Fruit fly (Drosophila melanogaster): ENCODE measurements around the gene Sec16.

The Sec16 gene

DNA sequence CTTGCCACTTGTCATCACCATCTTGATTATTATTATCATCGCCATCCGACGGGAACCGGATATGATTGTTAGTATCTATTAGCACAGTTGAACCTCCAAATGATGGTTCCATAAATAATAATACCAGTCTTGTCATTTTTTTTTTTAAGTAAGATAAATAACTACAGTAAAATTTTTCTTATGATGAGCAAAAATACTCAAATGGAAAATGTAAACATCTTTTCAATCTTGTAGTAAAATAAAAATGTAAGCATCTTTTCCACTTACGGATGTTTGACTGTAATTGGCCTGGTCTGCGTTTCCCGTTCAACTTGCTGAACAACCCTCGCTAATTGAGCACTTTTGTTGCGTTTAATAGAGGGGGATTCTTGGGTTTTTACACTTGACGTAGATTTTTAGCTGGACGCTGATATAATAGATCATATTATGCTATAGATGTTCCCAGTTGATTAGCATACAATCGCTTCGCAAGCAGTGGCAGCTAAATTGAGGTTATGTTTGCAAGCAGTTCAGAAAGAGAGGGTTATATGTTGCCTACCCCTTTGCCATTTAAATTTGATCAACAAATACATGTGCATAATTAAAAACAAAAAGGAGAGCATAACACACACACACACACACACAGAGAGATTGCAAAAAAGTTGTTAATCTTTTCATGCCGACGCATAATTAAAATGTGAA is 29.9 kb downstream of the Sec16 start (continued):
- TF ChIP-seq unpg (GFP tag; optimal IDR thresholded peaks at IDR 0.05) (peak; percentile 28), sr (GFP tag; IDR thresholded peaks at IDR 0.05) (no peak), CG13287 (GFP tag; IDR thresholded peaks at IDR 0.05; ENCODE audit: partially characterized antibody) (no peak), CG17568 (GFP tag; optimal IDR thresholded peaks at IDR 0.05) (no peak), eve (GFP tag; optimal IDR thresholded peaks at IDR 0.05) (no peak), Vsx1 (GFP tag; optimal IDR thresholded peaks at IDR 0.05) (no peak), CG4730 (GFP tag; IDR thresholded peaks at IDR 0.05) (no peak), CG14667 (GFP tag; IDR thresholded peaks at IDR 0.05) (no peak), vnd (GFP tag; IDR thresholded peaks at IDR 0.05; ENCODE audit: partially characterized antibody) (no peak), btn (GFP tag; optimal IDR thresholded peaks at IDR 0.05) (no peak), CG1792 (GFP tag; optimal IDR thresholded peaks at IDR 0.05) (no peak), CG8089 (GFP tag; optimal IDR thresholded peaks at IDR 0.05) (no peak), sd (tag; optimal IDR thresholded peaks at IDR 0.05) (no peak), Jarid2 (GFP tag; optimal IDR thresholded peaks at IDR 0.05) (no peak), dm (GFP tag; optimal IDR thresholded peaks at IDR 0.05) (no peak), tll (GFP tag; optimal IDR thresholded peaks at IDR 0.05) (no peak), Xrp1 (GFP tag; IDR thresholded peaks at IDR 0.05) (peak; percentile 28; the same call in 1 of the 2 replicates), C15 (GFP tag; IDR thresholded peaks at IDR 0.05) (no peak), CG2678 (tag; optimal IDR thresholded peaks at IDR 0.05) (no peak), aop (GFP tag; IDR thresholded peaks at IDR 0.05) (no peak), CG8290 (GFP tag; optimal IDR thresholded peaks at IDR 0.05) (peak; percentile 31), CG8290 (tag; optimal IDR thresholded peaks at IDR 0.05) (no peak), vfl (GFP tag; optimal IDR thresholded peaks at IDR 0.05) (no peak), mam (GFP tag; optimal IDR thresholded peaks at IDR 0.05) (no peak), crol (GFP tag; IDR thresholded peaks at IDR 0.05) (no peak), tup (GFP tag; optimal IDR thresholded peaks at IDR 0.05) (no peak), bsh (GFP tag; optimal IDR thresholded peaks at IDR 0.05) (peak in 1 of 2 experiments; percentile 8), Chrac-16 (GFP tag; optimal IDR thresholded peaks at IDR 0.05) (no peak), CG14710 (tag; optimal IDR thresholded peaks at IDR 0.05) (peak; percentile 16), CG32767 (GFP tag; IDR thresholded peaks at IDR 0.05) (no peak), nau (GFP tag; optimal IDR thresholded peaks at IDR 0.05) (no peak), Gsc (GFP tag; IDR thresholded peaks at IDR 0.05) (no peak), Doc2 (GFP tag; IDR thresholded peaks at IDR 0.05) (no peak), CG12659 (GFP tag; optimal IDR thresholded peaks at IDR 0.05) (no peak), MESR4 (GFP tag; optimal IDR thresholded peaks at IDR 0.05) (no peak), pros (GFP tag; optimal IDR thresholded peaks at IDR 0.05) (peak; percentile 41), abd-A (tag; optimal IDR thresholded peaks at IDR 0.05) (no peak), CG1602 (GFP tag; optimal IDR thresholded peaks at IDR 0.05) (no peak), lola (GFP tag; optimal IDR thresholded peaks at IDR 0.05) (peak in 1 of 3 experiments; percentile 24), CG18011 (GFP tag; optimal IDR thresholded peaks at IDR 0.05) (no peak), CG4820 (GFP tag; optimal IDR thresholded peaks at IDR 0.05) (no peak), Bteb2 (GFP tag; optimal IDR thresholded peaks at IDR 0.05) (no peak), dmrt11E (tag; optimal IDR thresholded peaks at IDR 0.05) (peak; percentile 28), CG18619 (GFP tag; optimal IDR thresholded peaks at IDR 0.05) (no peak), ro (GFP tag; IDR thresholded peaks at IDR 0.05) (no peak), Six4 (GFP tag; optimal IDR thresholded peaks at IDR 0.05) (no peak), Hmx (GFP tag; optimal IDR thresholded peaks at IDR 0.05) (no peak), CG16779 (GFP tag; IDR thresholded peaks at IDR 0.05) (no peak), CG6272 (GFP tag; IDR thresholded peaks at IDR 0.05) (no peak), Opbp (GFP tag; IDR thresholded peaks at IDR 0.05; ENCODE audit: partially characterized antibody) (no peak)
